Worm (Caenorhabditis elegans): ENCODE measurements around the gene srg-46.

srg-46 gene

ce11 chrV:13371336-13371735 lies 7.8 kb downstream of the srg-46 start:
- TF ChIP-seq mbf-1 (tag; optimal IDR thresholded peaks at IDR 0.05) (no peak), unc-39 (tag; optimal IDR thresholded peaks at IDR 0.05) (no peak), sma-3 (GFP tag; optimal IDR thresholded peaks at IDR 0.05) (peak; percentile 81), nhr-10 (tag; optimal IDR thresholded peaks at IDR 0.05) (no peak), ceh-16 (tag; optimal IDR thresholded peaks at IDR 0.05) (peak; percentile 92), nhr-11 (tag; optimal IDR thresholded peaks at IDR 0.05) (no peak), R02D3.7 (tag; optimal IDR thresholded peaks at IDR 0.05) (no peak), C34F6.9 (tag; optimal IDR thresholded peaks at IDR 0.05) (peak; percentile 35), snpc-4 (tag; optimal IDR thresholded peaks at IDR 0.05) (no peak), nhr-129 (tag; optimal IDR thresholded peaks at IDR 0.05) (peak; percentile 87), egl-27 (tag; optimal IDR thresholded peaks at IDR 0.05) (peak; percentile 79), F13H6.1 (tag; optimal IDR thresholded peaks at IDR 0.05) (peak; percentile 83), ztf-1 (GFP tag; conservative IDR thresholded peaks at IDR 0.05) (no peak), lin-39 (tag; optimal IDR thresholded peaks at IDR 0.05) (no peak), nhr-6 (tag; optimal IDR thresholded peaks at IDR 0.05) (no peak), crh-2 (tag; optimal IDR thresholded peaks at IDR 0.05) (peak; percentile 76), unc-55 (GFP tag; optimal IDR thresholded peaks at IDR 0.05) (no peak), nhr-237 (tag; optimal IDR thresholded peaks at IDR 0.05) (no peak), ztf-4 (tag; optimal IDR thresholded peaks at IDR 0.05) (peak; percentile 58), elt-3 (tag; optimal IDR thresholded peaks at IDR 0.05) (no peak), lin-11 (tag; optimal IDR thresholded peaks at IDR 0.05) (no peak), nhr-25 (tag; optimal IDR thresholded peaks at IDR 0.05) (peak; percentile 99), skn-1 (tag; optimal IDR thresholded peaks at IDR 0.05) (no peak), peb-1 (tag; optimal IDR thresholded peaks at IDR 0.05) (no peak), mdl-1 (tag; optimal IDR thresholded peaks at IDR 0.05) (peak in 1 of 2 experiments; percentile 48), sma-9 (GFP tag; optimal IDR thresholded peaks at IDR 0.05) (peak; percentile 77), sma-9 (tag; optimal IDR thresholded peaks at IDR 0.05) (no peak), ZK546.5 (tag; optimal IDR thresholded peaks at IDR 0.05) (no peak), nhr-12 (tag; optimal IDR thresholded peaks at IDR 0.05) (no peak), blmp-1 (tag; optimal IDR thresholded peaks at IDR 0.05; ENCODE audit: insufficient read depth) (peak; percentile 76), zag-1 (tag; optimal IDR thresholded peaks at IDR 0.05) (no peak), Y55F3AM.14 (GFP tag; optimal IDR thresholded peaks at IDR 0.05) (no peak), dmd-4 (tag; optimal IDR thresholded peaks at IDR 0.05) (no peak), ceh-82 (tag; optimal IDR thresholded peaks at IDR 0.05) (no peak), nhr-21 (tag; optimal IDR thresholded peaks at IDR 0.05) (peak; percentile 89), nhr-23 (tag; optimal IDR thresholded peaks at IDR 0.05) (no peak), gmeb-1 (tag; optimal IDR thresholded peaks at IDR 0.05) (peak; percentile 63), lsy-2 (tag; optimal IDR thresholded peaks at IDR 0.05) (peak in 1 of 2 experiments; percentile 58), fos-1 (tag; optimal IDR thresholded peaks at IDR 0.05) (peak; percentile 74), ama-1 (optimal IDR thresholded peaks at IDR 0.05) (no peak), sem-4 (tag; optimal IDR thresholded peaks at IDR 0.05) (peak; percentile 77), nhr-77 (tag; optimal IDR thresholded peaks at IDR 0.05) (no peak), lin-13 (GFP tag; optimal IDR thresholded peaks at IDR 0.05) (peak; percentile 64), ztf-11 (tag; optimal IDR thresholded peaks at IDR 0.05) (no peak)

ce11 chrV:13372821-13373220 lies 9.3 kb downstream of the srg-46 start:
- TF ChIP-seq mbf-1 (tag; optimal IDR thresholded peaks at IDR 0.05) (no peak), Y55F3AM.14 (GFP tag; optimal IDR thresholded peaks at IDR 0.05) (no peak), fos-1 (tag; optimal IDR thresholded peaks at IDR 0.05) (peak; percentile 77)

ce11 chrV:13373643-13374042 lies 10.1 kb downstream of the srg-46 start:
- TF ChIP-seq alr-1 (tag; optimal IDR thresholded peaks at IDR 0.05) = no peak
- peak; percentile 46 for TF ChIP-seq F13H6.1 (tag; optimal IDR thresholded peaks at IDR 0.05)
- peak; percentile 52 for TF ChIP-seq sma-3 (GFP tag; optimal IDR thresholded peaks at IDR 0.05)
- TF ChIP-seq blmp-1 (tag; optimal IDR thresholded peaks at IDR 0.05; ENCODE audit: insufficient read depth) = peak; percentile 87
- TF ChIP-seq ceh-82 (tag; optimal IDR thresholded peaks at IDR 0.05) = no peak
- no peak for TF ChIP-seq mbf-1 (tag; optimal IDR thresholded peaks at IDR 0.05)
- peak; percentile 91 for TF ChIP-seq fos-1 (tag; optimal IDR thresholded peaks at IDR 0.05)
- TF ChIP-seq ceh-16 (tag; optimal IDR thresholded peaks at IDR 0.05) = no peak
- TF ChIP-seq gmeb-1 (tag; optimal IDR thresholded peaks at IDR 0.05) = peak; percentile 30
- TF ChIP-seq nhr-12 (tag; optimal IDR thresholded peaks at IDR 0.05) = no peak
- no peak for TF ChIP-seq elt-3 (tag; optimal IDR thresholded peaks at IDR 0.05)
- TF ChIP-seq crh-2 (tag; optimal IDR thresholded peaks at IDR 0.05) = peak; percentile 62
- no peak for TF ChIP-seq nhr-23 (tag; optimal IDR thresholded peaks at IDR 0.05)
- TF ChIP-seq sem-4 (tag; optimal IDR thresholded peaks at IDR 0.05) = no peak
- peak; percentile 68 for TF ChIP-seq nhr-21 (tag; optimal IDR thresholded peaks at IDR 0.05)
- TF ChIP-seq sma-9 (GFP tag; optimal IDR thresholded peaks at IDR 0.05) = peak; percentile 82
- no peak for TF ChIP-seq sma-9 (tag; optimal IDR thresholded peaks at IDR 0.05)
- no peak for TF ChIP-seq lsy-2 (tag; optimal IDR thresholded peaks at IDR 0.05)
- TF ChIP-seq nhr-11 (tag; optimal IDR thresholded peaks at IDR 0.05) = no peak
- no peak for TF ChIP-seq skn-1 (tag; optimal IDR thresholded peaks at IDR 0.05)
- no peak for TF ChIP-seq nhr-10 (tag; optimal IDR thresholded peaks at IDR 0.05)
- no peak for TF ChIP-seq Y55F3AM.14 (GFP tag; optimal IDR thresholded peaks at IDR 0.05)
- peak; percentile 67 for TF ChIP-seq egl-27 (tag; optimal IDR thresholded peaks at IDR 0.05)
- no peak for TF ChIP-seq nhr-25 (tag; optimal IDR thresholded peaks at IDR 0.05)
- TF ChIP-seq unc-39 (tag; optimal IDR thresholded peaks at IDR 0.05) = no peak
- TF ChIP-seq R02D3.7 (tag; optimal IDR thresholded peaks at IDR 0.05) = no peak
- peak; percentile 31 for TF ChIP-seq nhr-129 (tag; optimal IDR thresholded peaks at IDR 0.05)
